Fruit fly (Drosophila melanogaster) whole organism, wandering third instar larva: Measurements from ENCODE around the gene gukh.

Experiments
- CG9705 ChIP-seq: fragments of 200-800 bp; sonication (Bioruptor generic); optimal IDR thresholded peaks from 2 replicates; lab custom pipeline; 2018; ENCODE audit warnings: missing biosample characterization, mild to moderate bottlenecking, missing genetic modification characterization
- Dif ChIP-seq: fragments of 200-275, 200-300 bp; sonication (Bioruptor generic); optimal IDR thresholded peaks from 2 replicates; lab custom pipeline; 2018; ENCODE audit warnings: missing biosample characterization, missing genetic modification characterization; ENCODE audit not compliant: partially characterized antibody
- GATAd ChIP-seq: sonication (Bioruptor generic); optimal IDR thresholded peaks from 2 replicates; lab custom pipeline; 2016; ENCODE audit warnings: missing biosample characterization, missing genetic modification characterization
- Hnf4 ChIP-seq: fragments of 200-800 bp; sonication (Bioruptor generic); optimal IDR thresholded peaks from 2 replicates; lab custom pipeline; 2016; ENCODE audit warnings: missing biosample characterization, mild to moderate bottlenecking, missing genetic modification characterization
- Jra ChIP-seq: sonication (Bioruptor generic); optimal IDR thresholded peaks from 2 replicates; lab custom pipeline; 2016; ENCODE audit warnings: missing biosample characterization, missing genetic modification characterization
- Myc ChIP-seq: fragments of >200 bp; optimal IDR thresholded peaks from 2 replicates; lab custom pipeline; 2017
- N ChIP-seq: fragments of >200 bp; optimal IDR thresholded peaks from 2 replicates; lab custom pipeline; 2018; ENCODE audit warnings: missing biosample characterization, missing external identifiers, missing genetic modification characterization
- OdsH ChIP-seq: fragments of 200-800 bp; sonication (Bioruptor generic); optimal IDR thresholded peaks from 2 replicates; lab custom pipeline; 2016; ENCODE audit warnings: missing biosample characterization, mild to moderate bottlenecking, missing genetic modification characterization
- br ChIP-seq: fragments of 200-800 bp; sonication (Bioruptor generic); optimal IDR thresholded peaks from 2 replicates; lab custom pipeline; 2016; ENCODE audit warnings: missing biosample characterization, missing genetic modification characterization
- h ChIP-seq: fragments of 200-800 bp; sonication (Bioruptor generic); optimal IDR thresholded peaks from 3 replicates; lab custom pipeline; 2016; ENCODE audit warnings: missing biosample characterization, mild to moderate bottlenecking, missing genetic modification characterization
- psq ChIP-seq: fragments of 200-800 bp; sonication (Bioruptor generic); optimal IDR thresholded peaks from 3 replicates; lab custom pipeline; 2017; ENCODE audit warnings: missing biosample characterization, mild to moderate bottlenecking, missing genetic modification characterization, moderate library complexity
- usp ChIP-seq: fragments of >200 bp; optimal IDR thresholded peaks from 2 replicates; lab custom pipeline; 2017; ENCODE audit warnings: missing biosample characterization, missing genetic modification characterization
- woc ChIP-seq: sonication (Bioruptor generic); optimal IDR thresholded peaks from 2 replicates; lab custom pipeline; 2016; ENCODE audit warnings: missing biosample characterization, mild to moderate bottlenecking, missing genetic modification characterization

DNA sequence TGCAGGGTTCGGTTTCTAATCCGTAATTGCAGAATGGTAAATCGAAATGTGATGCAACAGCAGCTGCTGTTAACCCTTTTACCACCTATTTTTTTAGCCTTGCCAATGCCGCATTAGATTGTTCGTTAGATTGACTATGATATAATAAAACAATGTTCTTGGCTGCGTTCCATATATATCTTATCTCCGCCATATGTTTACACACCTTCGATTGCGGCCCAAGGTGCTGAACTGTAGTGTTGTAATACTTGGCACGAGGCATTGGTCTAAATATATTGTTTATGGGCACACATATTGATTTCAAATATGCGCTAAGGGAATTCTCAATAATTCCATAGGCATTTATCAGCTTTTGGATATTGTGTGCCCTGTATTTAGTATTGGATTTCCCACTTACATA is 7.9 kb downstream of the gukh start:
- TF ChIP-seq CG9705 (GFP tag; lab: Kevin White, UChicago) = no peak
- no peak for TF ChIP-seq br (GFP tag; lab: Kevin White, UChicago)
- no peak for TF ChIP-seq Jra (GFP tag; lab: Kevin White, UChicago)
- TF ChIP-seq usp (GFP tag; lab: Kevin White, UChicago) = no peak
- TF ChIP-seq psq (GFP tag; lab: Kevin White, UChicago) = no peak
- TF ChIP-seq woc (GFP tag; lab: Kevin White, UChicago) = no peak
- TF ChIP-seq Hnf4 (GFP tag; lab: Kevin White, UChicago) = no peak
- TF ChIP-seq OdsH = no peak
- no peak for TF ChIP-seq Dif (GFP tag; lab: Kevin White, UChicago)
- TF ChIP-seq GATAd (GFP tag; lab: Kevin White, UChicago) = no peak
- no peak for TF ChIP-seq h
- no peak for TF ChIP-seq Myc (lab: Kevin White, UChicago)
- no peak for TF ChIP-seq N
